Worm (Caenorhabditis elegans): ENCODE results near the gene F49H6.8.

The F49H6.8 gene

DNA sequence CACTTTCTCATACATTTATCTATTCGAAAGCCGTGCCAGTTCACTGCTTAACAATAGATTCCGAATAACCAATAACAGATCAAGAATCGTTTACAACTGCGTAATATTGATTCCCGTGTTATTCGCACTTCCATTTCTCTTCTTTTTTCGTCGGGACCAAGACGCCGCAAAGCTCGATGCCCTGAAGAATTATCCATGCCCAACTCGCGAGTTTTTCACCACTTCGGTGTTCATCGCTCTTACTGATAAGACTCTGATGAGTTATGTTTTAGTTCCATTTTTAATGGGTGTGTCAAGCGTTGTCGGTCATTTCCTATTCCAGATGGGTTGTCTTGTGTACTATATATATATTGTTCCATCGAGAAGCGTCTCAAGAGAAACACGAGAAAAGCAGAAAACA lies 49.1 kb downstream of the F49H6.8 start:
- TF ChIP-seq nhr-76 (tag; optimal IDR thresholded peaks at IDR 0.05): no peak
- TF ChIP-seq hlh-17 (GFP tag; optimal IDR thresholded peaks at IDR 0.05; ENCODE audit: borderline replicate concordance): no peak
- TF ChIP-seq nhr-19 (GFP tag; conservative IDR thresholded peaks at IDR 0.05): no peak
- TF ChIP-seq aly-2 (tag; optimal IDR thresholded peaks at IDR 0.05): no peak
- no peak for TF ChIP-seq zip-4 (GFP tag; optimal IDR thresholded peaks at IDR 0.05)
- no peak for TF ChIP-seq tbx-2 (tag; optimal IDR thresholded peaks at IDR 0.05)
- no peak for TF ChIP-seq ceh-8 (GFP tag; optimal IDR thresholded peaks at IDR 0.05)
- TF ChIP-seq nhr-71 (tag; optimal IDR thresholded peaks at IDR 0.05): no peak
- TF ChIP-seq blmp-1 (tag; optimal IDR thresholded peaks at IDR 0.05): no peak
- TF ChIP-seq zag-1 (tag; optimal IDR thresholded peaks at IDR 0.05): no peak
- no peak for TF ChIP-seq nhr-11 (tag; optimal IDR thresholded peaks at IDR 0.05)

All from whole organism, L1 larva.